Fruit fly (Drosophila melanogaster): ENCODE results near the gene CG7183.

The CG7183 gene

dm6 chr3R:18168398-18168797 is 52.1 kb downstream of the CG7183 start:
- TF ChIP-seq pad (GFP tag; optimal IDR thresholded peaks at IDR 0.05) = peak; percentile 17
- TF ChIP-seq Crg-1 (GFP tag; optimal IDR thresholded peaks at IDR 0.05) = no peak
- TF ChIP-seq CG1620 (GFP tag; optimal IDR thresholded peaks at IDR 0.05) = no peak
- TF ChIP-seq CG7045 (GFP tag; optimal IDR thresholded peaks at IDR 0.05) = peak; percentile 65
- peak; percentile 37 for TF ChIP-seq bab1 (GFP tag; optimal IDR thresholded peaks at IDR 0.05)
- TF ChIP-seq CG11617 (GFP tag; optimal IDR thresholded peaks at IDR 0.05) = peak; percentile 13
- no peak for TF ChIP-seq tj (GFP tag; optimal IDR thresholded peaks at IDR 0.05)
- TF ChIP-seq cic (GFP tag; optimal IDR thresholded peaks at IDR 0.05) = peak; percentile 22
- TF ChIP-seq CG12768 (GFP tag; optimal IDR thresholded peaks at IDR 0.05) = peak; percentile 82
- TF ChIP-seq CG33017 (tag; optimal IDR thresholded peaks at IDR 0.05) = peak; percentile 25
- no peak for TF ChIP-seq cnc (optimal IDR thresholded peaks at IDR 0.05)
- TF ChIP-seq CG14711 (tag; optimal IDR thresholded peaks at IDR 0.05) = peak; percentile 89
- peak; percentile 66 for TF ChIP-seq Clk (GFP tag; optimal IDR thresholded peaks at IDR 0.05)
- peak; percentile 73 for TF ChIP-seq CG7101 (tag; optimal IDR thresholded peaks at IDR 0.05)
- peak; percentile 37 for TF ChIP-seq toe (GFP tag; optimal IDR thresholded peaks at IDR 0.05)
- TF ChIP-seq kay (GFP tag; ENCODE audit: borderline replicate concordance) = no peak

Measured in whole organism, adult.